Fruit fly (Drosophila melanogaster) whole organism, embryonic: ENCODE results near the gene CG6415.

Experiments
- Adf1 ChIP-seq: fragments of 200-800 bp; sonication (Bioruptor generic); IDR thresholded peaks from 2 replicates; pipeline ENCODE4 v1.3.6; 2022; ENCODE audit warnings: missing biosample characterization, missing genetic modification characterization
- Atf6 ChIP-seq: fragments of 200-800 bp; sonication (Bioruptor generic); IDR thresholded peaks from 2 replicates; pipeline ENCODE4 v1.3.6; 2022; ENCODE audit warnings: missing biosample characterization, missing genetic modification characterization
- B-H2 ChIP-seq: fragments of 200-800 bp; sonication (Bioruptor generic); optimal IDR thresholded peaks from 2 replicates; lab custom pipeline; 2018; ENCODE audit warnings: missing biosample characterization, mild to moderate bottlenecking, missing genetic modification characterization
- CG10209 ChIP-seq: fragments of 200-800 bp; sonication (Bioruptor generic); optimal IDR thresholded peaks from 3 replicates; lab custom pipeline; 2017; ENCODE audit warnings: missing biosample characterization, mild to moderate bottlenecking, missing genetic modification characterization, missing genetic modification reagents
- CG11398 ChIP-seq: fragments of 200-800 bp; sonication (Bioruptor generic); optimal IDR thresholded peaks from 2 replicates; lab custom pipeline; 2016; ENCODE audit warnings: missing biosample characterization, missing genetic modification characterization
- CG11560 ChIP-seq: fragments of 200-800 bp; sonication (Bioruptor generic); IDR thresholded peaks from 3 replicates; pipeline ENCODE4 v1.3.6; 2022; ENCODE audit warnings: missing biosample characterization, missing genetic modification characterization
- CG12659 ChIP-seq: fragments of 200-800 bp; sonication (Bioruptor generic); optimal IDR thresholded peaks from 3 replicates; lab custom pipeline; 2017; ENCODE audit warnings: mild to moderate bottlenecking, missing biosample characterization, missing genetic modification reagents, missing genetic modification characterization
- CG12942 ChIP-seq: fragments of 200-800 bp; sonication (Bioruptor generic); optimal IDR thresholded peaks from 3 replicates; lab custom pipeline; 2016; ENCODE audit warnings: missing biosample characterization, missing genetic modification characterization
- CG14050 ChIP-seq: fragments of 200-800 bp; sonication (Bioruptor generic); IDR thresholded peaks from 3 replicates; pipeline ENCODE4 v1.3.6; 2022; ENCODE audit warnings: missing biosample characterization, missing genetic modification characterization
- CG15011 ChIP-seq: fragments of 200-800 bp; sonication (Bioruptor generic); optimal IDR thresholded peaks from 3 replicates; lab custom pipeline; 2018; ENCODE audit warnings: missing biosample characterization, mild to moderate bottlenecking, missing genetic modification characterization
- CG17385 ChIP-seq: fragments of 200-800 bp; sonication (Bioruptor generic); optimal IDR thresholded peaks from 3 replicates; lab custom pipeline; 2018; ENCODE audit warnings: missing biosample characterization, mild to moderate bottlenecking, missing genetic modification characterization
- CG17802 ChIP-seq: fragments of 200-800 bp; sonication (Bioruptor generic); optimal IDR thresholded peaks from 2 replicates; lab custom pipeline; 2018; ENCODE audit warnings: missing biosample characterization, mild to moderate bottlenecking, missing genetic modification characterization, moderate library complexity
- CG17912 ChIP-seq: fragments of 200-800 bp; sonication (Bioruptor generic); optimal IDR thresholded peaks from 2 replicates; lab custom pipeline; 2018; ENCODE audit warnings: missing biosample characterization, mild to moderate bottlenecking, missing genetic modification characterization
- CG2875 ChIP-seq: fragments of 200-800 bp; sonication (Bioruptor generic); optimal IDR thresholded peaks from 2 replicates; lab custom pipeline; 2017; ENCODE audit warnings: missing biosample characterization, mild to moderate bottlenecking, missing genetic modification characterization, missing genetic modification reagents
- CG3847 ChIP-seq: fragments of 200-800 bp; sonication (Bioruptor generic); IDR thresholded peaks from 2 replicates; pipeline ENCODE4 v1.3.6; 2022; ENCODE audit warnings: missing biosample characterization, missing genetic modification characterization
- CG3995 ChIP-seq: fragments of 200-800 bp; sonication (Bioruptor generic); optimal IDR thresholded peaks from 3 replicates; lab custom pipeline; 2016; ENCODE audit warnings: missing biosample characterization, missing genetic modification characterization
- CG4424 ChIP-seq: fragments of 200-800 bp; sonication (Bioruptor generic); optimal IDR thresholded peaks from 3 replicates; lab custom pipeline; 2016; ENCODE audit warnings: missing biosample characterization, missing genetic modification characterization
- CG9215 ChIP-seq: fragments of 200-800 bp; sonication (Bioruptor generic); IDR thresholded peaks from 2 replicates; pipeline ENCODE4 v1.3.6; 2022; ENCODE audit warnings: missing biosample characterization, missing genetic modification characterization
- CG9609 ChIP-seq: fragments of 200-800 bp; sonication (Bioruptor generic); optimal IDR thresholded peaks from 3 replicates; lab custom pipeline; 2016; ENCODE audit warnings: missing biosample characterization, missing genetic modification characterization
- CG9932 ChIP-seq: fragments of 200-800 bp; sonication (Bioruptor generic); IDR thresholded peaks from 2 replicates; pipeline ENCODE4 v1.3.6; 2022; ENCODE audit warnings: missing biosample characterization, missing genetic modification characterization
- Dad ChIP-seq: fragments of 200-800 bp; sonication (Bioruptor generic); optimal IDR thresholded peaks from 3 replicates; lab custom pipeline; 2016; ENCODE audit warnings: missing biosample characterization, missing genetic modification characterization
- Elba2 ChIP-seq: fragments of 200-800 bp; sonication (Bioruptor generic); optimal IDR thresholded peaks from 3 replicates; lab custom pipeline; 2016; ENCODE audit warnings: missing biosample characterization, missing genetic modification characterization
- Fer1 ChIP-seq: fragments of 200-800 bp; sonication (Bioruptor generic); optimal IDR thresholded peaks from 2 replicates; lab custom pipeline; 2017; ENCODE audit warnings: missing biosample characterization, mild to moderate bottlenecking, missing genetic modification characterization
- Gsc ChIP-seq: fragments of 200-800 bp; sonication (Bioruptor generic); IDR thresholded peaks from 2 replicates; pipeline ENCODE4 v1.3.6; 2022; ENCODE audit warnings: missing biosample characterization, missing genetic modification characterization
- H15 ChIP-seq: fragments of 200-800 bp; sonication (Bioruptor generic); IDR thresholded peaks from 3 replicates; pipeline ENCODE4 v1.3.6; 2022; ENCODE audit warnings: missing biosample characterization, missing genetic modification characterization
- Hey ChIP-seq: fragments of 200-800 bp; sonication (Bioruptor generic); optimal IDR thresholded peaks from 3 replicates; lab custom pipeline; 2018; ENCODE audit warnings: missing biosample characterization, mild to moderate bottlenecking, missing genetic modification characterization
- Hr3 ChIP-seq: fragments of 200-800 bp; sonication (Bioruptor generic); optimal IDR thresholded peaks from 3 replicates; lab custom pipeline; 2016; ENCODE audit warnings: missing biosample characterization, missing genetic modification characterization
- Hr39 ChIP-seq: fragments of >200 bp; optimal IDR thresholded peaks from 2 replicates; lab custom pipeline; 2017
- Hr51 ChIP-seq, 2 experiments: fragments of 200-800 bp; sonication (Bioruptor generic); optimal IDR thresholded peaks; 2 replicates in 1 of 2; 3 replicates in 1 of 2; lab custom pipeline; 2016 to 2018; ENCODE audit warnings: missing biosample characterization in 2 of 2, missing genetic modification characterization in 2 of 2, mild to moderate bottlenecking in 1 of 2, moderate library complexity in 1 of 2
- Lpt ChIP-seq: fragments of >200 bp; optimal IDR thresholded peaks from 2 replicates; lab custom pipeline; 2018; ENCODE audit warnings: missing biosample characterization, missing genetic modification characterization
- Side ChIP-seq: fragments of 200-800 bp; sonication (Bioruptor generic); optimal IDR thresholded peaks from 2 replicates; lab custom pipeline; 2016; ENCODE audit warnings: missing biosample characterization, missing genetic modification characterization
- Sox100B ChIP-seq: fragments of 200-800 bp; sonication (Bioruptor generic); optimal IDR thresholded peaks from 3 replicates; lab custom pipeline; 2018; ENCODE audit warnings: missing biosample characterization, mild to moderate bottlenecking, missing genetic modification characterization
- Tbp ChIP-seq: fragments of >200 bp; optimal IDR thresholded peaks from 2 replicates; lab custom pipeline; 2018; ENCODE audit warnings: missing biosample characterization, missing genetic modification characterization
- ap ChIP-seq: fragments of 200-800 bp; sonication (Bioruptor generic); IDR thresholded peaks from 2 replicates; pipeline ENCODE4 v1.3.6; 2022; ENCODE audit warnings: missing biosample characterization, missing genetic modification characterization
- bigmax ChIP-seq: fragments of 200-800 bp; sonication (Bioruptor generic); optimal IDR thresholded peaks from 2 replicates; lab custom pipeline; 2018; ENCODE audit warnings: missing biosample characterization, mild to moderate bottlenecking, missing genetic modification characterization
- btn ChIP-seq: fragments of 200-800 bp; sonication (Bioruptor generic); optimal IDR thresholded peaks from 2 replicates; lab custom pipeline; 2016; ENCODE audit warnings: missing biosample characterization, missing genetic modification characterization
- caup ChIP-seq: fragments of 200-800 bp; sonication (Bioruptor generic); optimal IDR thresholded peaks from 3 replicates; lab custom pipeline; 2017; ENCODE audit warnings: missing biosample characterization, mild to moderate bottlenecking, missing genetic modification characterization, moderate library complexity; ENCODE audit not compliant: severe bottlenecking
- dan ChIP-seq: fragments of 200-800 bp; sonication (Bioruptor generic); IDR thresholded peaks from 2 replicates; pipeline ENCODE4 v1.3.6; 2022; ENCODE audit warnings: missing biosample characterization, missing genetic modification characterization
- dimm ChIP-seq: fragments of 200-800 bp; sonication (Bioruptor generic); IDR thresholded peaks from 2 replicates; pipeline ENCODE4 v1.3.6; 2022; ENCODE audit warnings: missing biosample characterization, missing genetic modification characterization
- dmrt99B ChIP-seq: fragments of 200-800 bp; sonication (Bioruptor generic); optimal IDR thresholded peaks from 2 replicates; lab custom pipeline; 2018; ENCODE audit warnings: missing biosample characterization, mild to moderate bottlenecking, missing genetic modification characterization, moderate library complexity
- emc ChIP-seq: fragments of 200-800 bp; sonication (Bioruptor generic); optimal IDR thresholded peaks from 2 replicates; lab custom pipeline; 2016; ENCODE audit warnings: missing biosample characterization, missing genetic modification characterization
- exex ChIP-seq: fragments of 200-800 bp; sonication (Bioruptor generic); optimal IDR thresholded peaks from 4 replicates; lab custom pipeline; 2018; ENCODE audit warnings: missing biosample characterization, mild to moderate bottlenecking, missing genetic modification characterization, moderate library complexity
- gsb ChIP-seq: fragments of 200-800 bp; sonication (Bioruptor generic); IDR thresholded peaks from 2 replicates; pipeline ENCODE4 v1.3.6; 2022; ENCODE audit warnings: missing biosample characterization, missing genetic modification characterization
- luna ChIP-seq: fragments of 200-800 bp; sonication (Bioruptor generic); optimal IDR thresholded peaks from 2 replicates; lab custom pipeline; 2016; ENCODE audit warnings: missing biosample characterization, missing genetic modification characterization
- pfk ChIP-seq: fragments of 200-800 bp; sonication (Bioruptor generic); optimal IDR thresholded peaks from 2 replicates; lab custom pipeline; 2018; ENCODE audit warnings: missing biosample characterization, mild to moderate bottlenecking, missing genetic modification characterization, moderate library complexity
- pzg ChIP-seq: fragments of 200-800 bp; sonication (Bioruptor generic); optimal IDR thresholded peaks from 3 replicates; lab custom pipeline; 2018; ENCODE audit warnings: missing biosample characterization, mild to moderate bottlenecking, missing genetic modification characterization, moderate library complexity
- sens-2 ChIP-seq: fragments of 200-800 bp; sonication (Bioruptor generic); IDR thresholded peaks from 2 replicates; pipeline ENCODE4 v1.3.6; 2022; ENCODE audit warnings: missing biosample characterization, missing genetic modification characterization
- sisA ChIP-seq: fragments of 200-800 bp; sonication (Bioruptor generic); IDR thresholded peaks from 2 replicates; pipeline ENCODE4 v1.3.6; 2022; ENCODE audit warnings: missing biosample characterization, missing genetic modification characterization
- sr ChIP-seq: fragments of 200-800 bp; sonication (Bioruptor generic); IDR thresholded peaks from 3 replicates; pipeline ENCODE4 v1.3.6; 2022; ENCODE audit warnings: missing biosample characterization, missing genetic modification characterization
- toy ChIP-seq: fragments of 200-800 bp; sonication (Bioruptor generic); IDR thresholded peaks from 2 replicates; pipeline ENCODE4 v1.3.6; 2022; ENCODE audit warnings: missing biosample characterization, missing genetic modification characterization
- trem ChIP-seq: fragments of 200-800 bp; optimal IDR thresholded peaks from 3 replicates; lab custom pipeline; 2019; ENCODE audit warnings: missing biosample characterization, mild to moderate bottlenecking, missing genetic modification characterization, moderate library complexity
- tup ChIP-seq: fragments of 200-800 bp; sonication (Bioruptor generic); optimal IDR thresholded peaks from 2 replicates; lab custom pipeline; 2016; ENCODE audit warnings: missing biosample characterization, mild to moderate bottlenecking, missing genetic modification characterization, moderate library complexity

The CG6415 gene

DNA sequence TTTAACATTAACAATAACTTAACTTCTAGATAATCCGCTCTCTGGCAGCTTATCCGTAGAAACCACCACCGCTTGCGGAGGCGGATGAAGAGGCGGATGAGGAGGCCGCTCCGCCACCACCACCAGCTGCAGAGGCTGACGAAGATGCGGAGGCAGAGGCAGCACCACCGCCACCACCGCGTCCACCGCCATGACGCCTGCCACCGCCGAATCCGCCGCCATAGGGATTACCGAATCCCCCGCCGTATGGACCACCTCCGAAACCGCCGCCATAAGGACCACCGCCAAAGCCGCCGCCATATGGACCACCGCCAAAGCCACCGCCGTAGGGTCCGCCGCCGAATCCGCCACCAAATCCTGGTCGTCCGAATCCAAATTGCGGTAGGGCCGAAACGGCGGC is 14.7 kb upstream of the CG6415 start (continued):
- no peak for TF ChIP-seq dimm (GFP tag; lab: Robert Waterston, UW)
- no peak for TF ChIP-seq CG11560 (tag; lab: Robert Waterston, UW)
- no peak for TF ChIP-seq bigmax (GFP tag; lab: Kevin White, UChicago)
- no peak for TF ChIP-seq caup (GFP tag; lab: Kevin White, UChicago)
- TF ChIP-seq Fer1 (GFP tag; lab: Kevin White, UChicago), result no peak
- no peak for TF ChIP-seq CG2875 (GFP tag; lab: Kevin White, UChicago)
- TF ChIP-seq CG3847 (GFP tag; lab: Robert Waterston, UW), result 0 out of 2 replicates have a peak, but pooled peaks have one; percentile 11
- TF ChIP-seq Hey (tag; lab: Kevin White, UChicago), result no peak
- peak; percentile 28; the same call in 1 of the 2 replicates for TF ChIP-seq CG9932
- no peak for TF ChIP-seq CG17912 (GFP tag; lab: Kevin White, UChicago)
- no peak for TF ChIP-seq Tbp
- TF ChIP-seq CG9609 (GFP tag; lab: Kevin White, UChicago), result no peak
- TF ChIP-seq toy, result no peak
- TF ChIP-seq sr, result peak; percentile 73; the same call in 2 of the 3 replicates
- no peak for TF ChIP-seq H15 (GFP tag; lab: Robert Waterston, UW)
- TF ChIP-seq dan (GFP tag; lab: Robert Waterston, UW), result no peak
- TF ChIP-seq luna, result no peak
- no peak for TF ChIP-seq Hr51 (GFP tag; optimal IDR thresholded peaks at IDR 0.05; lab: Kevin White, UChicago)
- TF ChIP-seq CG15011, result no peak
- 0 out of 2 replicates have a peak, but pooled peaks have one; percentile 15 for TF ChIP-seq sisA (GFP tag; lab: Robert Waterston, UW)
- TF ChIP-seq CG3995 (GFP tag; lab: Kevin White, UChicago), result no peak
- TF ChIP-seq Side, result no peak
- TF ChIP-seq exex (tag; lab: Kevin White, UChicago), result no peak
- no peak for TF ChIP-seq Gsc (GFP tag; lab: Robert Waterston, UW)
- TF ChIP-seq Elba2, result no peak
- no peak for TF ChIP-seq CG10209 (GFP tag; lab: Kevin White, UChicago)
- TF ChIP-seq Hr39 (lab: Kevin White, UChicago), result no peak
- TF ChIP-seq ap (GFP tag; lab: Robert Waterston, UW), result no peak
- TF ChIP-seq Atf6 (GFP tag; lab: Robert Waterston, UW), result no peak
- no peak for TF ChIP-seq CG12659 (GFP tag; lab: Kevin White, UChicago)

DNA sequence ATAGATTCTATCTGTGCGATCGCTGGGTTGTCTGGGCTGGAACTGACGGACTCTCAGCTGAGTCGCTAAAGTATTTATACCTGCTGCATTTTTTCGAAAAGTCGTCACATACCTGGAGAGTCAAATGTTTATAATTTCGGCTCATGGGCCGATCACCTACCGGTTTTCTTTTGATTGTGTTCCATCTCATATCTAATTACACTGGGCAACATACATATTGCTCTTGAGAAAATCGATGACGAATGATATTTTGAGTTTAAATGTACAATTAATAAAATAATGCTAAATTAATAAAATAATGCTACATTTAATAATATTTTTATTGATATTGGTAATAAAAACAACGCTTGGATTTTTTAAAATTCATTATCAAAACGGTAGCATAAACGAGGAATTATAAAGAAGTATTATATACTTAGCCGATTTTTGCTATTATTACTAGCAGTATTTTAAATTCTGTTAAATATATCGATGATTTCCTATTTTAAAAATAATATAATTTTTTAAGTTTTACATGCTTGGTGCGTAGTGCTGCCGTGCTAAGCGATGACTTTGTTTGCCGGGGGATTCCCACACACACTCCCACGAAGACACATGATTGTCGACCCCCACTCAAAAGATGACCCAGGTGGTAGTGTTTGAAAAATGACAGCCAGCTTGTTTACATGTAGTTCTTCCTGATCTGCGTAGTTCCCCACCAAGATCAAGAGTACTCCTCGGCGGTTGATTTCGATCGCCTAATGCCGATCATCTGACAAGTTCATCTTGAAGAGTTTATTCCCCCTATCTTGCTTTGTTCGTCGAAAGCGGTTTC is 14.0 kb upstream of the CG6415 start, which contains the start of gene CG7294:
Gene CG7294, minus strand, starts transcription at position 51 of the 814 bp plus-strand sequence.
- TF ChIP-seq tup (GFP tag; lab: Kevin White, UChicago) (no peak), pfk (GFP tag; lab: Kevin White, UChicago) (no peak), CG12942 (no peak), Lpt (GFP tag; lab: Kevin White, UChicago) (no peak), Dad (GFP tag; lab: Kevin White, UChicago) (no peak), B-H2 (no peak), gsb (no peak), trem (tag; lab: Kevin White, UChicago) (no peak), Hr3 (GFP tag; lab: Kevin White, UChicago) (no peak), CG17802 (no peak), dmrt99B (peak; percentile 19), btn (GFP tag; lab: Kevin White, UChicago) (no peak), CG14050 (GFP tag; lab: Robert Waterston, UW) (no peak), CG9932 (no peak), CG9215 (GFP tag; lab: Robert Waterston, UW) (no peak), CG17385 (GFP tag; lab: Kevin White, UChicago) (no peak), CG4424 (GFP tag; lab: Kevin White, UChicago) (no peak), Sox100B (GFP tag; lab: Kevin White, UChicago) (peak; percentile 55), pzg (GFP tag; lab: Kevin White, UChicago) (no peak), sens-2 (GFP tag; lab: Robert Waterston, UW) (no peak), CG11398 (GFP tag; lab: Kevin White, UChicago) (no peak), emc (GFP tag; lab: Kevin White, UChicago) (no peak), Adf1 (GFP tag; lab: Robert Waterston, UW) (no peak)
